Fruit fly (Drosophila melanogaster): ENCODE measurements around the gene CG8034.

Gene CG8034

DNA sequence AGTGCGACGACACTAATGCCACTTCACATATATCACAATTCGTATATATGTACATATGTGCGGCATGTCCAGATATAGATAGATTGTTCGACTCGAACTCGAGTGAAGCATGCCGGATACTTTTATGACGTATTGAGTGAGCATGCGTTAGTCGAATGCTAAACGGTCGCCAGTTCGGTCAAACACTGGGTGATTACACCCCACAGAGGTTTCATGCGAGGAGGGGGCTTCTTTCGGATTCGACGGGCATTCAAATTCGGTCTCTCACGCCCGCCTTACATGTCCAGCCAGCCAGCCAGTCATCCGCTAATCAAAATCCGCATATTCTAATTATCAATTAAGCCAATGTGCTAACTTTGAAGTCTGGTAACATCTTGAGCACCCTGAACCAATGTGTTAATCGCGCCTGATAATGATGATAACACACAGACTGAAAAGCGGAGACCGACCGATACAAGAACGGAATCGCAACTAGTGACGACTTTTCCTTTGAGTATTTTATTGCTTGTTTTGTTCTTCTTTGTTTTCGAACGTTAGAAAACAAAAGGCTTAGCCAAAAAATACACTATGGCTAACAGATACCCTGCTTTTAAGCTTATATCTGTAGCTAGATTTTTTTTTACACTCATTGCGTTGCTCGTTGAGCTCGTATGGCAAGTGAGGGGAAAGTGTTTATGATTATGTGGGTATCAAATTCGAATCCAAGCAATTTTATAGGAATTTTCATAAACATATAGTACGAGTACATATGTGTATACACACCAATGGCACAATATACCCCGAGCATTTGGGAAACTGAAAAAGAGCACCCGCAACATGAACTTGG is 6.0 kb downstream of the CG8034 start:
- TF ChIP-seq CG14711 (tag; optimal IDR thresholded peaks at IDR 0.05): peak; percentile 39
- TF ChIP-seq tj (GFP tag; optimal IDR thresholded peaks at IDR 0.05): peak; percentile 24
- TF ChIP-seq pad (GFP tag; optimal IDR thresholded peaks at IDR 0.05): no peak
- no peak for TF ChIP-seq toe (GFP tag; optimal IDR thresholded peaks at IDR 0.05)
- TF ChIP-seq CG7101 (tag; optimal IDR thresholded peaks at IDR 0.05): no peak
- no peak for TF ChIP-seq cnc (optimal IDR thresholded peaks at IDR 0.05)
- TF ChIP-seq Mnt (GFP tag; optimal IDR thresholded peaks at IDR 0.05): no peak
- no peak for TF ChIP-seq cic (GFP tag; optimal IDR thresholded peaks at IDR 0.05)
- TF ChIP-seq CG11617 (GFP tag; optimal IDR thresholded peaks at IDR 0.05): peak; percentile 2

DNA sequence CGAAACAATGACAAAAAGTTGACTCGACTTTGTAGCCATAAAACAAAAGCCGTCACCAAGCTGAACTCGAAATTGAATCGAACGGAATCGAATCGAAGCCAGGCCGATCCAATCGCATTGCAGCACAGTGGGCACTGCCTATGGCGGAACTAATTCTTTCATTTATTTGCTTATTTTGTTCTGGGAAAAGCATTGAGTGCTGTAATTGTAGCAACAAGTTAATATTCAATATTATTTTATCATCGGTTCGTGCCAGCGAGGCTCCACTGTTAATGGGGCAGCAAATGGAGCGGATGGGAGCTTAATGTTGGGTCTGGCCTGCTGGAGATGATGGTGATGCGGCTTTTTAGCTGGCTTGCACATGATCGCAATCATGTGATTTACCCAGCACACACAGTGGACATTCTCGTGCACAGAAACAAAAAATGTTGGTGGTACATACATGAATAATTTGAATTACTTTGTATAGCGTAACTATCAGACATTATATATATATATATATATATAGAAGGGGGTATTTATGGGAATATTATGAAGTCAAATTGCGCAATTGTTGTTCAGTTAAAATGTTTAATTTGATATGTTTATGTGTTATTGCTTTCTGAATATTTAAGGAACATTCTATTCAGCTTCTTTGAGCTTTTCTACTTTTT is 8.5 kb downstream of the CG8034 start:
- TF ChIP-seq pad (GFP tag; optimal IDR thresholded peaks at IDR 0.05) (peak; percentile 60), Mnt (GFP tag; optimal IDR thresholded peaks at IDR 0.05) (peak; percentile 39), CG11617 (GFP tag; optimal IDR thresholded peaks at IDR 0.05) (peak; percentile 54), CG7101 (tag; optimal IDR thresholded peaks at IDR 0.05) (peak; percentile 73), CG12768 (GFP tag; optimal IDR thresholded peaks at IDR 0.05) (peak; percentile 47), Crg-1 (GFP tag; optimal IDR thresholded peaks at IDR 0.05) (peak; percentile 32), CG33017 (tag; optimal IDR thresholded peaks at IDR 0.05) (peak; percentile 44), kay (GFP tag; ENCODE audit: borderline replicate concordance) (peak; percentile 64), CG7045 (GFP tag; optimal IDR thresholded peaks at IDR 0.05) (peak; percentile 60), CG14711 (tag; optimal IDR thresholded peaks at IDR 0.05) (peak; percentile 69), Hr96 (GFP tag; optimal IDR thresholded peaks at IDR 0.05) (peak; percentile 66), ovo (GFP tag; optimal IDR thresholded peaks at IDR 0.05) (no peak), cic (GFP tag; optimal IDR thresholded peaks at IDR 0.05) (no peak), Clk (GFP tag; optimal IDR thresholded peaks at IDR 0.05) (peak; percentile 9), toe (GFP tag; optimal IDR thresholded peaks at IDR 0.05) (peak; percentile 22), CG1620 (GFP tag; optimal IDR thresholded peaks at IDR 0.05) (peak; percentile 69), cnc (optimal IDR thresholded peaks at IDR 0.05) (no peak), CG5204 (GFP tag; optimal IDR thresholded peaks at IDR 0.05) (peak; percentile 58), bab1 (GFP tag; optimal IDR thresholded peaks at IDR 0.05) (peak; percentile 92), tj (GFP tag; optimal IDR thresholded peaks at IDR 0.05) (peak; percentile 50)

DNA sequence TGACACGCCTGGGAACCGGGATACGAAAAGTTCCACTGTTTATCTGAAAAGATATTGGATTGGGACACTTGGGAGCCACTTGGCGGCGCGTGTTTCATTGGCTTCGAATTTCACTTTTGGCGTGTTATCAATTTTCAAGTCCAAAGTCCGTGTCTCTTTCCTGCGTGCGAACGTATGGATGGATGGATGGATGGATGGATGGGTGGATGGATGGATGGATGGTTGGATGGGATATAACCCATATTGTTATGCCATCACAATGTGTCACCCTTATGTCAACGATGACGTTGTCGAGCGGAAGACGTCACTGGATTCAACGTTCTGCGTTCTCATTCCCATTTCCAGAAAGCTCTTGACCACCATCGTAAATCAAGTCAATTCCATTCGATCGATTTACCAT is 10.2 kb downstream of the CG8034 start:
- no peak for TF ChIP-seq CG11617 (GFP tag; optimal IDR thresholded peaks at IDR 0.05)
- no peak for TF ChIP-seq CG7045 (GFP tag; optimal IDR thresholded peaks at IDR 0.05)
- no peak for TF ChIP-seq toe (GFP tag; optimal IDR thresholded peaks at IDR 0.05)
- no peak for TF ChIP-seq CG33017 (tag; optimal IDR thresholded peaks at IDR 0.05)
- no peak for TF ChIP-seq CG5204 (GFP tag; optimal IDR thresholded peaks at IDR 0.05)
- TF ChIP-seq Clk (GFP tag; optimal IDR thresholded peaks at IDR 0.05): no peak
- TF ChIP-seq ovo (GFP tag; optimal IDR thresholded peaks at IDR 0.05): no peak
- TF ChIP-seq CG14711 (tag; optimal IDR thresholded peaks at IDR 0.05): no peak

DNA sequence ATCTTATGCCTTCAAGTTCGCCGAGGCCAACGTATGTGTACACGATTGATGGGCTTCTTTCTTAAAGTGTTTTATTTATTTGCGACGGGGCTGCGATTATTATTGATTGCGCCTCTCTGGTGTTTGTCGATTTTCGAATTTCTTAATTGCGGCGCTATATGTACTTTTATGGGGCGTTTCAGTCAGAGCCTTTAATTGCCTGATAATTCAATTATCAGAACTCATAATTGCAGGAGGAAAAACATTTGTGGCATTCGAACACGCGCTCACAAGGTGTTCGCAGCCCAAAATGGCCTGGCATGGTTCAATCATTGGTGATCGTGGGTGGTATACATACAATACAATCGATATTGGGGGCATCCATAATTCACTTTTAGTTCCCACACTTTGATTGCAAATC is 11.7 kb downstream of the CG8034 start:
- no peak for TF ChIP-seq Mnt (GFP tag; optimal IDR thresholded peaks at IDR 0.05)
- no peak for TF ChIP-seq CG33017 (tag; optimal IDR thresholded peaks at IDR 0.05)
- no peak for TF ChIP-seq bab1 (GFP tag; optimal IDR thresholded peaks at IDR 0.05)
- TF ChIP-seq cic (GFP tag; optimal IDR thresholded peaks at IDR 0.05): no peak
- no peak for TF ChIP-seq CG12768 (GFP tag; optimal IDR thresholded peaks at IDR 0.05)
- no peak for TF ChIP-seq CG7045 (GFP tag; optimal IDR thresholded peaks at IDR 0.05)
- TF ChIP-seq Crg-1 (GFP tag; optimal IDR thresholded peaks at IDR 0.05): no peak
- no peak for TF ChIP-seq cnc (optimal IDR thresholded peaks at IDR 0.05)
- no peak for TF ChIP-seq ovo (GFP tag; optimal IDR thresholded peaks at IDR 0.05)
- no peak for TF ChIP-seq CG1620 (GFP tag; optimal IDR thresholded peaks at IDR 0.05)

DNA sequence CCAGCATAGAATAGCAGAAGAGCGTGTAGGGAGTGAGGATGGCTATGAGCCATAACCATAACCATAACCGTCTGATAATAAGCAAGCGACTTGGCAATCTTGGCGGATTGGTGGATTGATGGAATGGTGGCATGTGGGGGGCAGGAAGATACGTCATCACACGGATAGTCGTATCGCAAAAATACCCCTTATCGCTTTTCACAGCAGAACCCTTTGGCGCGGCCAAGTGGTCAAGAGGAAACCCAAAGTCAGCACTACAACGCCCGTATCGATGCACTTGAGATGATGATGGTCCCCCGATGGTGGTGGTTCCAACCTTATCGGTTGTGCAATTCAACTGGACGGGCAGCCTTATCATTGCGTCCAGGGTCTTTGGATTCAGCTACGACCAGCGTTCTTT is 12.5 kb downstream of the CG8034 start:
- TF ChIP-seq cic (GFP tag; optimal IDR thresholded peaks at IDR 0.05) (peak; percentile 77), tj (GFP tag; optimal IDR thresholded peaks at IDR 0.05) (no peak)

DNA sequence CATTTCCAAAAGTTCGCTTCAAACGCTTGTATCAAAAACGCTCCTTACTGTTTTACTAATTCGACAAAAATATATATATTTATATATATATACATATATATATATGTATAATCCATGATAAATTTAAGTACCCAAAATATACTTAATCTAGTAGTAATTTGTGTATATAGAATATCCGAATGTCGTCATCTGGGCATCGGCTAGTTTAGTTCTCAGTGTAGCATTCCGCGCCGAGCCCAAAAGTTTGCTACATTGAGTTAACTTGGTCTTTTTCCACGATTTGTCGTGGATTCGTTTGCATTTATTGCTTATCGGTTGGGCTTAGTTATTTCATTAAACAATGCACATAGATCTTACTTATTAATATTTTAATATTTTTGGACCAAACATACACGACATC is 16.7 kb downstream of the CG8034 start:
- TF ChIP-seq bab1 (GFP tag; optimal IDR thresholded peaks at IDR 0.05) (peak; percentile 14), CG14711 (tag; optimal IDR thresholded peaks at IDR 0.05) (peak; percentile 11), Clk (GFP tag; optimal IDR thresholded peaks at IDR 0.05) (no peak)

DNA sequence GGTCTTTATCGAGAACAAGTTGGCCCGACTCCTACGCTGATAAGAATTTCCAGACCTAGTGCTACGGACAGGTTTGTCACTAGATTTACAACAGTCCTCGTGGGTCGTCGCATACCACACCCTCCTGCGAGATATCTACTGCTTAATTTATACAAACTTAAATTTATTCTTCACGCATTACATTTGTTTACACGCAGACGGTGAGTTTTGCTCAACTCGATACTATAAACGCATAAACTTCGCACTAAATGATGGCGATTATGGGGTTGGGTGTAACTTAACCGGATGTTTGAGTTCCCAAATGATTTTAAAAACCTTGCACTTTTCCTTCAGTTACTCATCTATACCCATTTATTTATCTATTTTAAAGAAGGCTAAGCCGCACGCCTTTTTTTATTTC is 17.3 kb downstream of the CG8034 start:
- TF ChIP-seq CG7045 (GFP tag; optimal IDR thresholded peaks at IDR 0.05): no peak
- TF ChIP-seq bab1 (GFP tag; optimal IDR thresholded peaks at IDR 0.05): no peak
- TF ChIP-seq CG1620 (GFP tag; optimal IDR thresholded peaks at IDR 0.05): no peak
- no peak for TF ChIP-seq ovo (GFP tag; optimal IDR thresholded peaks at IDR 0.05)
- TF ChIP-seq cnc (optimal IDR thresholded peaks at IDR 0.05): no peak
- no peak for TF ChIP-seq toe (GFP tag; optimal IDR thresholded peaks at IDR 0.05)
- TF ChIP-seq CG11617 (GFP tag; optimal IDR thresholded peaks at IDR 0.05): no peak
- no peak for TF ChIP-seq CG5204 (GFP tag; optimal IDR thresholded peaks at IDR 0.05)
- no peak for TF ChIP-seq CG33017 (tag; optimal IDR thresholded peaks at IDR 0.05)
- TF ChIP-seq pad (GFP tag; optimal IDR thresholded peaks at IDR 0.05): no peak
- TF ChIP-seq Crg-1 (GFP tag; optimal IDR thresholded peaks at IDR 0.05): no peak
- no peak for TF ChIP-seq CG14711 (tag; optimal IDR thresholded peaks at IDR 0.05)
- TF ChIP-seq kay (GFP tag; ENCODE audit: borderline replicate concordance): no peak
- TF ChIP-seq Clk (GFP tag; optimal IDR thresholded peaks at IDR 0.05): no peak
- TF ChIP-seq CG12768 (GFP tag; optimal IDR thresholded peaks at IDR 0.05): no peak
- no peak for TF ChIP-seq tj (GFP tag; optimal IDR thresholded peaks at IDR 0.05)
- no peak for TF ChIP-seq Hr96 (GFP tag; optimal IDR thresholded peaks at IDR 0.05)
- TF ChIP-seq Mnt (GFP tag; optimal IDR thresholded peaks at IDR 0.05): no peak
- TF ChIP-seq cic (GFP tag; optimal IDR thresholded peaks at IDR 0.05): no peak
- no peak for TF ChIP-seq CG7101 (tag; optimal IDR thresholded peaks at IDR 0.05)
